Fruit fly (Drosophila melanogaster): ENCODE results near the gene CG7166.

CG7166 gene

dm6 chr3L:21651412-21651811 is 26.0 kb upstream of the CG7166 start:
- TF ChIP-seq sv (GFP tag; optimal IDR thresholded peaks at IDR 0.05) (no peak), fru (GFP tag; optimal IDR thresholded peaks at IDR 0.05) (no peak), sage (GFP tag; optimal IDR thresholded peaks at IDR 0.05) (no peak), dsf (GFP tag; optimal IDR thresholded peaks at IDR 0.05; ENCODE audit: borderline replicate concordance) (no peak), h (GFP tag; optimal IDR thresholded peaks at IDR 0.05) (no peak), Dif (GFP tag; optimal IDR thresholded peaks at IDR 0.05; ENCODE audit: partially characterized antibody) (no peak), Myc (optimal IDR thresholded peaks at IDR 0.05) (no peak), Hnf4 (GFP tag; optimal IDR thresholded peaks at IDR 0.05) (no peak), usp (GFP tag; optimal IDR thresholded peaks at IDR 0.05) (no peak), N (GFP tag; optimal IDR thresholded peaks at IDR 0.05) (no peak), Vsx2 (GFP tag; optimal IDR thresholded peaks at IDR 0.05; ENCODE audit: partially characterized antibody) (no peak), ey (GFP tag; optimal IDR thresholded peaks at IDR 0.05) (no peak), jim (GFP tag; optimal IDR thresholded peaks at IDR 0.05) (no peak), Sp1 (GFP tag; optimal IDR thresholded peaks at IDR 0.05) (no peak)

DNA sequence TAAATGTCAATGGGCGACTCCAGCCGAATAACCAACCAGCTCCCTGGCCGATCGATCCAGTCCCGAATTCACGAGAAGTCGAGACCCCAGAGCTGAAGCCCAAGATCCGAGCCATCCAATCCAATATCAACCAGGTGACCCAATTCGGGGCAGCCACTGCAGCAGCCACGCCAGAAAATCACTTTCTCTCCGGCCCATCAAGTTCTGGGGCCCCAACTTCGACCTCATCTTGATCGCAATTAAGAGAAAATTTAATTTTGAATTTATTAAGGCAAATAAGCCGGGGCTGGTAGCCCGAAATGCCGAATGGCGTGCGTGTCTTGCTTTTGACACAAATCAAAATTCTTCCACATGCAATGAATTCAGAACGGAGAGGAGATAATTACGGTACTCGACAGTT is 22.4 kb upstream of the CG7166 start:
- TF ChIP-seq woc (GFP tag; optimal IDR thresholded peaks at IDR 0.05) (no peak), psq (GFP tag; optimal IDR thresholded peaks at IDR 0.05) (no peak), Jra (GFP tag; optimal IDR thresholded peaks at IDR 0.05) (no peak), Vsx2 (GFP tag; optimal IDR thresholded peaks at IDR 0.05; ENCODE audit: partially characterized antibody) (no peak), N (GFP tag; optimal IDR thresholded peaks at IDR 0.05) (no peak), GATAd (GFP tag; optimal IDR thresholded peaks at IDR 0.05) (no peak), CrebA (GFP tag; optimal IDR thresholded peaks at IDR 0.05; ENCODE audit: borderline replicate concordance) (no peak), dl (GFP tag; optimal IDR thresholded peaks at IDR 0.05; ENCODE audit: insufficient read depth in 1 of 2, partially characterized antibody in 2 of 2) (no peak), Dfd (GFP tag; optimal IDR thresholded peaks at IDR 0.05) (no peak), Sp1 (GFP tag; optimal IDR thresholded peaks at IDR 0.05) (no peak)

DNA sequence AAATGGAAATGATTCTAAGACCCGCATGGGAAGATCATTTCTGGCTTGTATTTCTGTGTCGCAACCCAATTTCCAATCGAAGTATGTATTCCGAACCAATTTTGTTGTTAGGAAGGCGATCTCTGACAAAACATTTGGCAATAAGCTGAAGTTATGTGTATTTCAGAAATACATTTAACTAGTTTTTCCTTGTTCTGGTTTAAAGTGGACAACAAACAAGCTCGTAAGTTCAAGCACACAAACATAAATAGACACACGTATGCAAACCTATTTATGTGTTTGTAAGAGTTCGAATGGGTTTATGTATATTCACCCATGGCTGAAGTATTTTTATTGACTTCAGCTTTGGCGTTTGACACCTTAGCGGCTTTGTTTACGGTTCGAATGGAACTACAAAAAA is 20.4 kb upstream of the CG7166 start:
- no peak for TF ChIP-seq brk (GFP tag; optimal IDR thresholded peaks at IDR 0.05)
- TF ChIP-seq jim (GFP tag; optimal IDR thresholded peaks at IDR 0.05): no peak
- TF ChIP-seq Dif (GFP tag; optimal IDR thresholded peaks at IDR 0.05; ENCODE audit: partially characterized antibody): no peak
- TF ChIP-seq h (GFP tag; optimal IDR thresholded peaks at IDR 0.05): no peak
- no peak for TF ChIP-seq fru (GFP tag; optimal IDR thresholded peaks at IDR 0.05)
- no peak for TF ChIP-seq Mio (GFP tag; optimal IDR thresholded peaks at IDR 0.05)
- no peak for TF ChIP-seq Vsx2 (GFP tag; optimal IDR thresholded peaks at IDR 0.05; ENCODE audit: partially characterized antibody)
- no peak for TF ChIP-seq GATAd (GFP tag; optimal IDR thresholded peaks at IDR 0.05)
- TF ChIP-seq Myc (optimal IDR thresholded peaks at IDR 0.05): no peak
- TF ChIP-seq sage (GFP tag; optimal IDR thresholded peaks at IDR 0.05): no peak

dm6 chr3L:21644607-21645006 is 19.2 kb upstream of the CG7166 start, which contains the start of gene CG43980:
Gene CG43980 (plus strand): TSS chr3L:21644958.
- no peak for TF ChIP-seq CG32264 (GFP tag; optimal IDR thresholded peaks at IDR 0.05)
- peak; percentile 12 for TF ChIP-seq br (GFP tag; optimal IDR thresholded peaks at IDR 0.05)
- no peak for TF ChIP-seq CG9705 (GFP tag; optimal IDR thresholded peaks at IDR 0.05)
- TF ChIP-seq dl (GFP tag; optimal IDR thresholded peaks at IDR 0.05; ENCODE audit: insufficient read depth in 1 of 2, partially characterized antibody in 2 of 2): peak; percentile 66 to 81
- no peak for TF ChIP-seq Myc (optimal IDR thresholded peaks at IDR 0.05)
- TF ChIP-seq usp (GFP tag; optimal IDR thresholded peaks at IDR 0.05): no peak
- peak; percentile 84 for TF ChIP-seq Dif (GFP tag; optimal IDR thresholded peaks at IDR 0.05; ENCODE audit: partially characterized antibody)
- TF ChIP-seq Abd-B (GFP tag; optimal IDR thresholded peaks at IDR 0.05): no peak
- no peak for TF ChIP-seq psq (GFP tag; optimal IDR thresholded peaks at IDR 0.05)
- TF ChIP-seq h (GFP tag; optimal IDR thresholded peaks at IDR 0.05): peak; percentile 14
- no peak for TF ChIP-seq dsf (GFP tag; optimal IDR thresholded peaks at IDR 0.05; ENCODE audit: borderline replicate concordance)
- no peak for TF ChIP-seq pan (optimal IDR thresholded peaks at IDR 0.05)
- no peak for TF ChIP-seq OdsH (GFP tag; optimal IDR thresholded peaks at IDR 0.05)
- TF ChIP-seq woc (GFP tag; optimal IDR thresholded peaks at IDR 0.05): no peak
- no peak for TF ChIP-seq dmrt93B (GFP tag; optimal IDR thresholded peaks at IDR 0.05)
- no peak for TF ChIP-seq Jra (GFP tag; optimal IDR thresholded peaks at IDR 0.05)
- TF ChIP-seq Vsx2 (GFP tag; optimal IDR thresholded peaks at IDR 0.05; ENCODE audit: partially characterized antibody): peak; percentile 79
- peak; percentile 25 for TF ChIP-seq Rel (GFP tag; optimal IDR thresholded peaks at IDR 0.05)
- TF ChIP-seq Rel (tag; optimal IDR thresholded peaks at IDR 0.05): no peak

dm6 chr3L:21644176-21644575 is 18.7 kb upstream of the CG7166 start:
- TF ChIP-seq woc (GFP tag; optimal IDR thresholded peaks at IDR 0.05) (peak; percentile 17), CG9705 (GFP tag; optimal IDR thresholded peaks at IDR 0.05) (no peak)

Data from whole organism, wandering third instar larva.